Worm (Caenorhabditis elegans) whole organism, L2 larva: ENCODE data around the gene ccd-5.

Experiments used
- C34F6.9 ChIP-seq: fragments of 150-350 bp; optimal IDR thresholded peaks from 2 replicates; lab custom pipeline; 2014; ENCODE audit warnings: missing biosample characterization, missing genetic modification characterization
- F13H6.1 ChIP-seq: sonication (generic microtip); optimal IDR thresholded peaks from 2 replicates; lab custom pipeline; 2016; ENCODE audit warnings: missing genetic modification characterization, missing compliant biosample characterization
- Y55F3AM.14 ChIP-seq: fragments of 200-800 bp; sonication (Bioruptor generic); optimal IDR thresholded peaks from 2 replicates; lab custom pipeline; 2018; ENCODE audit warnings: mild to moderate bottlenecking, missing genetic modification characterization, missing compliant biosample characterization
- ZK546.5 ChIP-seq: sonication (generic microtip); optimal IDR thresholded peaks from 2 replicates; lab custom pipeline; 2017; ENCODE audit warnings: missing biosample characterization, missing genetic modification characterization
- alr-1 ChIP-seq: fragments of 150-350 bp; optimal IDR thresholded peaks from 2 replicates; lab custom pipeline; 2014; ENCODE audit warnings: missing biosample characterization, missing genetic modification characterization
- blmp-1 ChIP-seq: sonication (generic microtip); optimal IDR thresholded peaks from 2 replicates; lab custom pipeline; 2017; ENCODE audit warnings: missing genetic modification characterization, mild to moderate bottlenecking, missing compliant biosample characterization, antibody characterized with exemption, moderate library complexity; ENCODE audit not compliant: insufficient read depth
- ceh-16 ChIP-seq: fragments of 150-350 bp; optimal IDR thresholded peaks from 2 replicates; lab custom pipeline; 2014; ENCODE audit warnings: missing biosample characterization, missing genetic modification characterization
- crh-2 ChIP-seq: sonication (generic microtip); optimal IDR thresholded peaks from 2 replicates; lab custom pipeline; 2017; ENCODE audit warnings: missing biosample characterization, missing genetic modification characterization
- dmd-4 ChIP-seq: sonication (generic microtip); optimal IDR thresholded peaks from 2 replicates; lab custom pipeline; 2017; ENCODE audit warnings: missing biosample characterization, missing genetic modification characterization
- egl-27 ChIP-seq: sonication (generic microtip); optimal IDR thresholded peaks from 3 replicates; lab custom pipeline; 2017; ENCODE audit warnings: missing biosample characterization, missing genetic modification reagents, missing genetic modification characterization
- elt-1 ChIP-seq: fragments of 150-350 bp; optimal IDR thresholded peaks from 2 replicates; lab custom pipeline; 2014; ENCODE audit warnings: missing biosample characterization, missing genetic modification characterization
- elt-3 ChIP-seq: sonication (generic microtip); optimal IDR thresholded peaks from 2 replicates; lab custom pipeline; 2017; ENCODE audit warnings: missing biosample characterization, missing genetic modification characterization
- fos-1 ChIP-seq: fragments of 150-350 bp; optimal IDR thresholded peaks from 2 replicates; lab custom pipeline; 2014; ENCODE audit warnings: missing biosample characterization, missing genetic modification characterization
- gmeb-1 ChIP-seq: fragments of 150-350 bp; optimal IDR thresholded peaks from 2 replicates; lab custom pipeline; 2014; ENCODE audit warnings: missing biosample characterization, missing genetic modification characterization
- lin-11 ChIP-seq: fragments of 150-350 bp; sonication (generic microtip); optimal IDR thresholded peaks from 2 replicates; lab custom pipeline; 2014; ENCODE audit warnings: missing biosample characterization, missing genetic modification characterization, inconsistent platforms, mixed read lengths
- lin-13 ChIP-seq: fragments of 150-350 bp; optimal IDR thresholded peaks from 2 replicates; lab custom pipeline; 2014; ENCODE audit warnings: missing biosample characterization, missing genetic modification reagents, missing genetic modification characterization
- lin-39 ChIP-seq: fragments of 150-350 bp; optimal IDR thresholded peaks from 2 replicates; lab custom pipeline; 2014; ENCODE audit warnings: missing biosample characterization, missing genetic modification reagents, missing genetic modification characterization
- lsy-2 ChIP-seq, 2 experiments: fragments of 150-350 bp in 1 of 2; sonication (generic microtip) in 1 of 2; optimal IDR thresholded peaks; 2 replicates each; lab custom pipeline; 2014 to 2017; ENCODE audit warnings: missing biosample characterization in 2 of 2, missing genetic modification characterization in 2 of 2
- mbf-1 ChIP-seq: sonication (generic microtip); optimal IDR thresholded peaks from 2 replicates; lab custom pipeline; 2017; ENCODE audit warnings: missing biosample characterization, missing genetic modification characterization
- mdl-1 ChIP-seq, 2 experiments: fragments of 150-350 bp in 1 of 2; sonication (generic microtip) in 1 of 2; optimal IDR thresholded peaks; 2 replicates each; lab custom pipeline; 2017; ENCODE audit warnings: missing biosample characterization in 2 of 2, missing genetic modification characterization in 2 of 2
- nhr-10 ChIP-seq: sonication (generic microtip); optimal IDR thresholded peaks from 2 replicates; lab custom pipeline; 2017; ENCODE audit warnings: missing biosample characterization, missing genetic modification characterization
- nhr-129 ChIP-seq: fragments of 150-350 bp; optimal IDR thresholded peaks from 2 replicates; lab custom pipeline; 2014; ENCODE audit warnings: missing biosample characterization, missing genetic modification characterization
- nhr-21 ChIP-seq: fragments of 150-350 bp; optimal IDR thresholded peaks from 2 replicates; lab custom pipeline; 2014; ENCODE audit warnings: missing biosample characterization, missing genetic modification characterization
- nhr-23 ChIP-seq: fragments of 150-350 bp; optimal IDR thresholded peaks from 2 replicates; lab custom pipeline; 2014; ENCODE audit warnings: missing biosample characterization, missing genetic modification reagents, missing genetic modification characterization
- nhr-237 ChIP-seq: fragments of 150-350 bp; optimal IDR thresholded peaks from 2 replicates; lab custom pipeline; 2014; ENCODE audit warnings: missing biosample characterization, missing genetic modification characterization
- nhr-25 ChIP-seq: fragments of 150-350 bp; sonication (generic microtip); optimal IDR thresholded peaks from 3 replicates; lab custom pipeline; 2014; ENCODE audit warnings: missing biosample characterization, missing genetic modification characterization
- nhr-6 ChIP-seq: fragments of 150-350 bp; optimal IDR thresholded peaks from 2 replicates; lab custom pipeline; 2014; ENCODE audit warnings: missing biosample characterization, missing genetic modification characterization
- nhr-77 ChIP-seq: fragments of 150-350 bp; optimal IDR thresholded peaks from 2 replicates; lab custom pipeline; 2014; ENCODE audit warnings: missing biosample characterization, missing genetic modification characterization
- peb-1 ChIP-seq: fragments of 150-350 bp; optimal IDR thresholded peaks from 2 replicates; lab custom pipeline; 2014; ENCODE audit warnings: missing biosample characterization, missing genetic modification characterization
- skn-1 ChIP-seq: sonication (generic microtip); optimal IDR thresholded peaks from 2 replicates; lab custom pipeline; 2017; ENCODE audit warnings: missing biosample characterization, missing genetic modification characterization
- sma-3 ChIP-seq: sonication (generic microtip); optimal IDR thresholded peaks from 2 replicates; lab custom pipeline; 2016; ENCODE audit warnings: missing genetic modification reagents, missing genetic modification characterization, missing compliant biosample characterization
- sma-9 ChIP-seq, 2 experiments: fragments of 150-350 bp in 1 of 2; sonication (generic microtip) in 1 of 2; optimal IDR thresholded peaks; 2 replicates each; lab custom pipeline; 2014 to 2016; ENCODE audit warnings: missing genetic modification characterization in 2 of 2, mild to moderate bottlenecking in 1 of 2, missing biosample characterization in 1 of 2, missing compliant biosample characterization in 1 of 2, missing genetic modification reagents in 1 of 2, moderate library complexity in 1 of 2
- unc-55 ChIP-seq: fragments of 150-350 bp; sonication (generic microtip); optimal IDR thresholded peaks from 3 replicates; lab custom pipeline; 2014; ENCODE audit warnings: missing biosample characterization, missing genetic modification reagents, missing genetic modification characterization
- unc-62 ChIP-seq: fragments of 150-350 bp; optimal IDR thresholded peaks from 2 replicates; lab custom pipeline; 2014; ENCODE audit warnings: missing biosample characterization, missing genetic modification reagents, missing genetic modification characterization
- zag-1 ChIP-seq: fragments of 150-350 bp; optimal IDR thresholded peaks from 2 replicates; lab custom pipeline; 2014; ENCODE audit warnings: missing biosample characterization, missing genetic modification characterization
- ztf-11 ChIP-seq: sonication (generic microtip); optimal IDR thresholded peaks from 2 replicates; lab custom pipeline; 2017; ENCODE audit warnings: missing biosample characterization, missing genetic modification characterization
- ztf-4 ChIP-seq: fragments of 150-350 bp; optimal IDR thresholded peaks from 2 replicates; lab custom pipeline; 2014; ENCODE audit warnings: missing biosample characterization, missing genetic modification characterization

The ccd-5 gene

ce11 chrX:2572646-2573149, at the start of gene ccd-5, which contains the start of gene F52H2.1:
Gene ccd-5 (minus strand): TSS chrX:2572653.
Gene F52H2.1 (plus strand): TSS chrX:2573099.
- TF ChIP-seq nhr-129 (tag; lab: Kevin White, UChicago) (peak; percentile 18), mbf-1 (tag; lab: Kevin White, UChicago) (no peak), sma-9 (GFP tag; optimal IDR thresholded peaks at IDR 0.05; lab: Kevin White, UChicago) (peak; percentile 23), sma-9 (tag; optimal IDR thresholded peaks at IDR 0.05; lab: Kevin White, UChicago) (no peak), C34F6.9 (peak; percentile 25), elt-1 (tag; lab: Kevin White, UChicago) (no peak), lsy-2 (tag; optimal IDR thresholded peaks at IDR 0.05; lab: Kevin White, UChicago) (peak in 1 of 2 experiments; percentile 24), unc-55 (GFP tag; lab: Kevin White, UChicago) (peak; percentile 59)
- TF ChIP-seq, all 48 proteins: peak for 5

ce11 chrX:2620280-2620679, 47.8 kb upstream of the ccd-5 start:
- peak; percentile 56 for TF ChIP-seq nhr-129 (tag; lab: Kevin White, UChicago)
- TF ChIP-seq mdl-1 (tag; optimal IDR thresholded peaks at IDR 0.05; lab: Kevin White, UChicago) = no peak

ce11 chrX:2615626-2616025, 43.2 kb upstream of the ccd-5 start, which contains the start of gene T03G6.3:
Gene T03G6.3 (minus strand): TSS chrX:2615726.
- no peak for TF ChIP-seq unc-62 (GFP tag; lab: Kevin White, UChicago)
- no peak for TF ChIP-seq mbf-1 (tag; lab: Kevin White, UChicago)
- TF ChIP-seq elt-3 (tag; lab: Kevin White, UChicago) = no peak
- TF ChIP-seq egl-27 (tag; lab: Kevin White, UChicago) = no peak
- no peak for TF ChIP-seq unc-55 (GFP tag; lab: Kevin White, UChicago)
- TF ChIP-seq alr-1 (tag; lab: Kevin White, UChicago) = no peak
- TF ChIP-seq ceh-16 (tag; lab: Kevin White, UChicago) = no peak
- TF ChIP-seq dmd-4 (tag; lab: Kevin White, UChicago) = no peak
- no peak for TF ChIP-seq nhr-21 (tag; lab: Kevin White, UChicago)
- no peak for TF ChIP-seq nhr-77 (tag; lab: Kevin White, UChicago)
- TF ChIP-seq nhr-10 (tag; lab: Kevin White, UChicago) = no peak
- TF ChIP-seq skn-1 = no peak
- no peak for TF ChIP-seq nhr-25 (tag; lab: Kevin White, UChicago)
- TF ChIP-seq lin-39 (tag; lab: Kevin White, UChicago) = no peak
- no peak for TF ChIP-seq Y55F3AM.14 (GFP tag; lab: Kevin White, UChicago)
- TF ChIP-seq ZK546.5 (tag; lab: Kevin White, UChicago) = no peak

ce11 chrX:2614158-2614557, 41.7 kb upstream of the ccd-5 start:
- no peak for TF ChIP-seq nhr-25 (tag; lab: Kevin White, UChicago)
- TF ChIP-seq, all 48 proteins: peak for 0

- TF ChIP-seq fos-1 (tag; lab: Kevin White, UChicago) (peak; percentile 37), lin-11 (tag; lab: Kevin White, UChicago) (peak; percentile 65), mdl-1 (tag; optimal IDR thresholded peaks at IDR 0.05; lab: Kevin White, UChicago) (no peak), nhr-6 (peak; percentile 25), blmp-1 (tag; lab: Kevin White, UChicago) (peak; percentile 34), sma-3 (GFP tag; lab: Kevin White, UChicago) (peak; percentile 77), sma-9 (GFP tag; optimal IDR thresholded peaks at IDR 0.05; lab: Kevin White, UChicago) (peak; percentile 69), sma-9 (tag; optimal IDR thresholded peaks at IDR 0.05; lab: Kevin White, UChicago) (no peak), ztf-4 (tag; lab: Kevin White, UChicago) (peak; percentile 39), nhr-237 (tag; lab: Kevin White, UChicago) (no peak), lsy-2 (tag; optimal IDR thresholded peaks at IDR 0.05; lab: Kevin White, UChicago) (peak; percentile 36 to 51), egl-27 (tag; lab: Kevin White, UChicago) (no peak), nhr-21 (tag; lab: Kevin White, UChicago) (peak; percentile 73), lin-39 (tag; lab: Kevin White, UChicago) (no peak), mbf-1 (tag; lab: Kevin White, UChicago) (no peak), nhr-129 (tag; lab: Kevin White, UChicago) (peak; percentile 70), ztf-11 (tag; lab: Kevin White, UChicago) (no peak), lin-13 (peak; percentile 65), C34F6.9 (peak; percentile 36), nhr-10 (tag; lab: Kevin White, UChicago) (no peak), gmeb-1 (tag; lab: Kevin White, UChicago) (peak; percentile 53), nhr-23 (no peak), ceh-16 (tag; lab: Kevin White, UChicago) (peak; percentile 8), peb-1 (tag; lab: Kevin White, UChicago) (no peak), crh-2 (tag; lab: Kevin White, UChicago) (peak; percentile 90), zag-1 (tag; lab: Kevin White, UChicago) (peak; percentile 25), unc-55 (GFP tag; lab: Kevin White, UChicago) (peak; percentile 80), F13H6.1 (tag; lab: Kevin White, UChicago) (peak; percentile 74), nhr-25 (tag; lab: Kevin White, UChicago) (peak; percentile 52)
Observed at ce11 chrX:2613077-2613476, 40.6 kb upstream of the ccd-5 start.
